Fruit fly (Drosophila melanogaster) whole organism, pupa: Measurements from ENCODE around the gene CG2247.
A peak's percentile ranks its signal among the peaks of the same experiment; 100 is the strongest.

ENCODE experiments used
- CG10348 ChIP-seq: fragments of 200-800 bp; sonication (Bioruptor generic); IDR thresholded peaks from 2 replicates; pipeline ENCODE4 v1.3.6; 2022; ENCODE audit warnings: missing biosample characterization, missing genetic modification characterization
- CG12605 ChIP-seq: fragments of 200-800 bp; sonication (Bioruptor generic); IDR thresholded peaks from 2 replicates; pipeline ENCODE4 v1.3.6; 2022; ENCODE audit warnings: missing biosample characterization, missing genetic modification characterization
- CG13204 ChIP-seq: fragments of 200-800 bp; sonication (Bioruptor generic); optimal IDR thresholded peaks from 2 replicates; lab custom pipeline; 2018; ENCODE audit warnings: missing biosample characterization, mild to moderate bottlenecking, missing genetic modification characterization, moderate library complexity
- CG14655 ChIP-seq: fragments of 200-800 bp; sonication (Bioruptor generic); optimal IDR thresholded peaks from 3 replicates; lab custom pipeline; 2017; ENCODE audit warnings: mild to moderate bottlenecking, missing biosample characterization, missing genetic modification reagents, missing genetic modification characterization
- CG15710 ChIP-seq: fragments of 200-800 bp; sonication (Bioruptor generic); optimal IDR thresholded peaks from 2 replicates; lab custom pipeline; 2018; ENCODE audit warnings: missing biosample characterization, mild to moderate bottlenecking, missing genetic modification characterization, moderate library complexity
- CG17806 ChIP-seq: fragments of 200-800 bp; sonication (Bioruptor generic); optimal IDR thresholded peaks from 2 replicates; lab custom pipeline; 2018; ENCODE audit warnings: missing biosample characterization, mild to moderate bottlenecking, missing genetic modification characterization, moderate library complexity
- CG32121 ChIP-seq: fragments of 200-800 bp; sonication (Bioruptor generic); IDR thresholded peaks from 2 replicates; pipeline ENCODE4 v1.3.6; 2022; ENCODE audit warnings: missing biosample characterization, missing genetic modification characterization
- CG34367 ChIP-seq: fragments of 200-800 bp; sonication (Bioruptor generic); optimal IDR thresholded peaks from 2 replicates; lab custom pipeline; 2018; ENCODE audit warnings: missing biosample characterization, mild to moderate bottlenecking, missing genetic modification characterization
- CG4496 ChIP-seq: fragments of 200-800 bp; sonication (Bioruptor generic); IDR thresholded peaks from 3 replicates; pipeline ENCODE4 v1.3.6; 2022; ENCODE audit warnings: missing biosample characterization, missing genetic modification characterization
- CG8159 ChIP-seq: fragments of 200-800 bp; sonication (Bioruptor generic); optimal IDR thresholded peaks from 3 replicates; lab custom pipeline; 2018; ENCODE audit warnings: missing biosample characterization, mild to moderate bottlenecking, missing genetic modification characterization, moderate library complexity
- CG8301 ChIP-seq: fragments of 200-800 bp; sonication (Bioruptor generic); optimal IDR thresholded peaks from 2 replicates; lab custom pipeline; 2018; ENCODE audit warnings: missing biosample characterization, mild to moderate bottlenecking, missing genetic modification characterization
- CG9948 ChIP-seq: fragments of 200-800 bp; sonication (Bioruptor generic); optimal IDR thresholded peaks from 2 replicates; lab custom pipeline; 2018; ENCODE audit warnings: missing biosample characterization, mild to moderate bottlenecking, missing genetic modification characterization, moderate library complexity
- D1 ChIP-seq: fragments of 200-800 bp; sonication (Bioruptor generic); optimal IDR thresholded peaks from 2 replicates; lab custom pipeline; 2018; ENCODE audit warnings: missing biosample characterization, mild to moderate bottlenecking, missing genetic modification characterization, moderate library complexity
- EcR ChIP-seq: fragments of 200-800 bp; sonication (Bioruptor generic); optimal IDR thresholded peaks from 3 replicates; lab custom pipeline; 2019; ENCODE audit warnings: missing biosample characterization, missing genetic modification characterization, mild to moderate bottlenecking, moderate library complexity, missing genetic modification reagents
- Ets98B ChIP-seq: fragments of 200-800 bp; sonication (Bioruptor generic); IDR thresholded peaks from 2 replicates; pipeline ENCODE4 v1.3.6; 2022; ENCODE audit warnings: missing biosample characterization, missing genetic modification characterization
- Pif1A ChIP-seq: fragments of 200-800 bp; sonication (Bioruptor generic); optimal IDR thresholded peaks from 3 replicates; lab custom pipeline; 2016; ENCODE audit warnings: missing biosample characterization, missing genetic modification characterization
- Pif1B ChIP-seq: fragments of 200-800 bp; sonication (Bioruptor generic); optimal IDR thresholded peaks from 3 replicates; lab custom pipeline; 2016; ENCODE audit warnings: missing biosample characterization, missing genetic modification characterization
- Snoo ChIP-seq: fragments of 200-800 bp; sonication (Bioruptor generic); optimal IDR thresholded peaks from 3 replicates; lab custom pipeline; 2017; ENCODE audit warnings: missing biosample characterization, mild to moderate bottlenecking, missing genetic modification characterization, inconsistent platforms
- fd96Ca ChIP-seq: fragments of 200-800 bp; sonication (Bioruptor generic); IDR thresholded peaks from 3 replicates; pipeline ENCODE4 v1.3.6; 2022; ENCODE audit warnings: missing biosample characterization, missing genetic modification characterization
- gl ChIP-seq: fragments of 200-800 bp; sonication (Bioruptor generic); optimal IDR thresholded peaks from 2 replicates; lab custom pipeline; 2018; ENCODE audit warnings: missing biosample characterization, mild to moderate bottlenecking, missing genetic modification characterization
- rn ChIP-seq: fragments of 200-800 bp; sonication (Bioruptor generic); IDR thresholded peaks from 2 replicates; pipeline ENCODE4 v1.3.6; 2022; ENCODE audit warnings: missing biosample characterization, missing genetic modification characterization

CG2247 gene

DNA sequence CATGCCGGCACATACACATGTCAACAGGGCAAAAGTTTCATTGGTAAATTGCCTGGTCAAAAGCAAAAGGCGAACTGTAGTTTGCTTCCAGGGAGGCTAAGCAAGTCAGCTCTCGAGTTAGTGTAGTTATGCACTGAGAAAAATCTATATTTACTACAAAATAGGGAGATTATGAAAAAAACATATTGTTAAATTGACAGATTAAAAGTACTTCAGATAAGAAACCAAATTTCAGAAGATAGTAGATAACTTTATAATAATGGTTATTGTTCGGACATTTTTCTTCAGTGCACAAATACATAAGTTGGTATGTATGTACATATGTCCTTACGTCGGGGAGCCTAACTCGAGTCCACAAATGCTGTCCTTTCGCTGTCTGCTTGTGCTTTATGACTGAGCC, 45.7 kb upstream of the CG2247 start:
- TF ChIP-seq CG14655 (GFP tag; lab: Kevin White, UChicago) (peak; percentile 74), Snoo (tag; lab: Kevin White, UChicago) (no peak), CG13204 (GFP tag; lab: Kevin White, UChicago) (no peak), CG4496 (peak; percentile 70), Ets98B (GFP tag; lab: Robert Waterston, UW) (peak; percentile 51), CG12605 (GFP tag; lab: Robert Waterston, UW) (peak; percentile 70), CG34367 (tag; lab: Kevin White, UChicago) (peak; percentile 48), fd96Ca (GFP tag; lab: Robert Waterston, UW) (0 out of 3 replicates have a peak, but pooled peaks have one; percentile 26), CG8159 (peak; percentile 75), gl (peak; percentile 10), CG17806 (tag; lab: Kevin White, UChicago) (peak; percentile 74), EcR (GFP tag; lab: Kevin White, UChicago) (no peak), rn (GFP tag; lab: Robert Waterston, UW) (peak; percentile 29; the same call in 1 of the 2 replicates), Pif1B (peak; percentile 31), D1 (tag; lab: Kevin White, UChicago) (peak; percentile 26), CG15710 (peak; percentile 65), Pif1A (peak; percentile 60), CG10348 (GFP tag; lab: Robert Waterston, UW) (no peak), CG9948 (tag; lab: Kevin White, UChicago) (peak; percentile 78), CG8301 (tag; lab: Kevin White, UChicago) (peak; percentile 74), CG32121 (GFP tag; lab: Robert Waterston, UW) (peak; percentile 55; the same call in 1 of the 2 replicates)

DNA sequence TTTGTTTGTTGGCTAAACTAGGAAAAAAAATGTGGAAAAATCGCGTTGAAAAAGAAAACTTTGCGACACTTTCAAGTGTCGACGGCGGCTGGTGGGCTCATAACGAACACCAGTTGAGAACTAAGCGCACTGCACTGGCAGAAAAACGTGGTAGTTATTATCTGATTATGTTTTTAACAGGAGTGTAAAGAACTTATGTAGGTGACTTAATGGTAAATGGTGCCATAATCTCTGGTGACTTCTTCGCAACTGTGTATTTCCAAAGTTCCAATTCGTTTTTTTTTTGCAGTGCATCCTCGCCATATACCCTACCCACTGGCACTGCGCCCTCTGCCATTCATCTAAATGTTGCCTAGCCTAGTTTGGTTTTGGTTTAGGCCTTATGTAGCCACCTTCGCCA, 41.5 kb upstream of the CG2247 start:
- TF ChIP-seq Pif1A (peak; percentile 20), CG9948 (tag; lab: Kevin White, UChicago) (peak; percentile 22), Ets98B (GFP tag; lab: Robert Waterston, UW) (peak; percentile 72), D1 (tag; lab: Kevin White, UChicago) (no peak), CG15710 (no peak), CG8159 (peak; percentile 15), CG32121 (GFP tag; lab: Robert Waterston, UW) (peak; percentile 67), EcR (GFP tag; lab: Kevin White, UChicago) (no peak), fd96Ca (GFP tag; lab: Robert Waterston, UW) (peak; percentile 80), CG8301 (tag; lab: Kevin White, UChicago) (peak; percentile 62), CG4496 (peak; percentile 81), CG17806 (tag; lab: Kevin White, UChicago) (peak; percentile 20), CG34367 (tag; lab: Kevin White, UChicago) (peak; percentile 12), CG12605 (GFP tag; lab: Robert Waterston, UW) (peak; percentile 48; the same call in 1 of the 2 replicates), rn (GFP tag; lab: Robert Waterston, UW) (no peak), CG14655 (GFP tag; lab: Kevin White, UChicago) (peak; percentile 62), Pif1B (no peak)
- TF ChIP-seq, all 21 proteins: peak for 12

DNA sequence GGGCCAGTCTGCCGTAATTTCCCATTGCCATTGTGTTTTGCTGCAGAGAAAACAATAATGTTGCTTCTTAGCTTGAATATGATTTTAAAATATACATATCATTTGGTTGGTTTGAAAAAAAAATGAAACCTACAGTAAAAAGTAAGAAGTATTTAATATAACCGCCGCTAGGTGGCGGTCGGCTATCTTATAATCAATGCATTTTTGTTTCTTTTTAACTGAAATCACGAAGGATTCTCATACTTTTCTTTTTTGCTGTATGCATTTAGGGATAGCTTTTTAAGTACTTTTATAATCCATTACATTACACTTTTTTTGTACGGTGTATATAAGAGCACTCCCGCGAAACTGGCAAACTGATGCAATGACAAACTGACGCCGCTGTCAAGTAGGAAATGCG, 40.0 kb upstream of the CG2247 start:
- peak; percentile 11 for TF ChIP-seq CG17806 (tag; lab: Kevin White, UChicago)
- TF ChIP-seq CG12605 (GFP tag; lab: Robert Waterston, UW): no peak
- TF ChIP-seq CG10348 (GFP tag; lab: Robert Waterston, UW): no peak
- peak; percentile 34 for TF ChIP-seq CG14655 (GFP tag; lab: Kevin White, UChicago)
- no peak for TF ChIP-seq Snoo (tag; lab: Kevin White, UChicago)
- no peak for TF ChIP-seq CG34367 (tag; lab: Kevin White, UChicago)
- no peak for TF ChIP-seq Pif1B
- TF ChIP-seq CG13204 (GFP tag; lab: Kevin White, UChicago): no peak
- peak; percentile 20 for TF ChIP-seq CG15710
- TF ChIP-seq Ets98B (GFP tag; lab: Robert Waterston, UW): no peak
- peak; percentile 20 for TF ChIP-seq CG8301 (tag; lab: Kevin White, UChicago)
- no peak for TF ChIP-seq rn (GFP tag; lab: Robert Waterston, UW)
- no peak for TF ChIP-seq EcR (GFP tag; lab: Kevin White, UChicago)
- no peak for TF ChIP-seq Pif1A
- TF ChIP-seq fd96Ca (GFP tag; lab: Robert Waterston, UW): 0 out of 3 replicates have a peak, but pooled peaks have one; percentile 18
- TF ChIP-seq D1 (tag; lab: Kevin White, UChicago): no peak
- peak; percentile 8 for TF ChIP-seq CG9948 (tag; lab: Kevin White, UChicago)
- TF ChIP-seq CG32121 (GFP tag; lab: Robert Waterston, UW): no peak
- no peak for TF ChIP-seq gl
- TF ChIP-seq CG4496: no peak
- TF ChIP-seq CG8159: peak; percentile 24

DNA sequence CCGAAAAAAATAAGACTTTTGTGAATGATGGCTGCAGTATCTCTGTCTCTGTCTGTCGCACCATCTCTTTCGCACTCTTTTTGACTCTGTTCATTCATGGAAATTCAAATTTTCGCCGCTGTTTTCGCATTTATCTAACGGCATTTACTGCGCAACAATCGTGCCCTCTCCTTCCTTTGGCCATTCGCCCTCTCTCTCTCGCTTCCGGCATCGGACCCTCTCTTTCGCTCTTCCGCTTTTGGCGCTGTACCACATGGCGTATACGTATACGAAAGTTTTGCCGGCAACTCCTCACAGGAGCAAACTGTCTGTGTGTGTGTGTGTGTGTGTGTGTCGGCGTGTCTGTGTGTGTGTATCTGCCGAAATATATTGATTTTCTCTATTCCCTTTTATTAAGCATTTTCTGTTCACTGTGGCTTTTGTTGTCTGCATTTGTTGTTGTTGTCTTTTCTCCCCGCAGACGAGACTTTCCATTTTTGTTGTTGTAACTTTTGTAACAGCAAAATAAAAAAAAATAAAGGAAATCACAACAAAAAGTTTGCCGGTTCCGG, 33.2 kb upstream of the CG2247 start:
- TF ChIP-seq gl (no peak), CG34367 (tag; lab: Kevin White, UChicago) (no peak), rn (GFP tag; lab: Robert Waterston, UW) (no peak), CG12605 (GFP tag; lab: Robert Waterston, UW) (no peak), CG17806 (tag; lab: Kevin White, UChicago) (no peak), CG8301 (tag; lab: Kevin White, UChicago) (no peak), EcR (GFP tag; lab: Kevin White, UChicago) (no peak)

DNA sequence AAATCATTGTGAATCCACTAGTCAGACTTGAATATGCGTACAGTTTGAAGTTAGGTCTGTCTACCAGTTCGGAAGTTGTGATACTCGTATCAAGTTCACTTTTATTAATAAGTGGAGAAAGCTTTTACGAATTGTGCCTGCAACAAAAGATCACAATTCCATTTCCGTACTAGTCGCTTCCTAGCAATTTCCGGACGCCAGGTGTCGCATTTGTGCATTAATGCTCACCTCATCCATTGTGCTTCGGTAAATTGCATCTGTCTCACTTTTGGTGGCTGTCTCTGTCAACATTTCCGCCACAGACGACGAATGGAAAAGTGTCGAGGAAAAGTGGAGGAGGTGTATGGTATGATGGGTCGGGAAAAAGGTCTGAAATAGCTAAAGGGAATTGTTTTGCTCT, 31.8 kb upstream of the CG2247 start:
- TF ChIP-seq Ets98B (GFP tag; lab: Robert Waterston, UW) (no peak), CG32121 (GFP tag; lab: Robert Waterston, UW) (no peak), CG8301 (tag; lab: Kevin White, UChicago) (no peak), CG9948 (tag; lab: Kevin White, UChicago) (no peak), CG15710 (no peak)
